Fruit fly (Drosophila melanogaster) whole organism, pupa: ENCODE data around the gene Acp95EF.

Experiments
- CG10348 ChIP-seq: fragments of 200-800 bp; sonication (Bioruptor generic); IDR thresholded peaks from 2 replicates; pipeline ENCODE4 v1.3.6; 2022; ENCODE audit warnings: missing biosample characterization, missing genetic modification characterization
- CG12605 ChIP-seq: fragments of 200-800 bp; sonication (Bioruptor generic); IDR thresholded peaks from 2 replicates; pipeline ENCODE4 v1.3.6; 2022; ENCODE audit warnings: missing biosample characterization, missing genetic modification characterization
- CG13204 ChIP-seq: fragments of 200-800 bp; sonication (Bioruptor generic); optimal IDR thresholded peaks from 2 replicates; lab custom pipeline; 2018; ENCODE audit warnings: missing biosample characterization, mild to moderate bottlenecking, missing genetic modification characterization, moderate library complexity
- CG14655 ChIP-seq: fragments of 200-800 bp; sonication (Bioruptor generic); optimal IDR thresholded peaks from 3 replicates; lab custom pipeline; 2017; ENCODE audit warnings: mild to moderate bottlenecking, missing biosample characterization, missing genetic modification reagents, missing genetic modification characterization
- CG17806 ChIP-seq: fragments of 200-800 bp; sonication (Bioruptor generic); optimal IDR thresholded peaks from 2 replicates; lab custom pipeline; 2018; ENCODE audit warnings: missing biosample characterization, mild to moderate bottlenecking, missing genetic modification characterization, moderate library complexity
- CG32121 ChIP-seq: fragments of 200-800 bp; sonication (Bioruptor generic); IDR thresholded peaks from 2 replicates; pipeline ENCODE4 v1.3.6; 2022; ENCODE audit warnings: missing biosample characterization, missing genetic modification characterization
- CG34367 ChIP-seq: fragments of 200-800 bp; sonication (Bioruptor generic); optimal IDR thresholded peaks from 2 replicates; lab custom pipeline; 2018; ENCODE audit warnings: missing biosample characterization, mild to moderate bottlenecking, missing genetic modification characterization
- CG8159 ChIP-seq: fragments of 200-800 bp; sonication (Bioruptor generic); optimal IDR thresholded peaks from 3 replicates; lab custom pipeline; 2018; ENCODE audit warnings: missing biosample characterization, mild to moderate bottlenecking, missing genetic modification characterization, moderate library complexity
- D1 ChIP-seq: fragments of 200-800 bp; sonication (Bioruptor generic); optimal IDR thresholded peaks from 2 replicates; lab custom pipeline; 2018; ENCODE audit warnings: missing biosample characterization, mild to moderate bottlenecking, missing genetic modification characterization, moderate library complexity
- Pif1A ChIP-seq: fragments of 200-800 bp; sonication (Bioruptor generic); optimal IDR thresholded peaks from 3 replicates; lab custom pipeline; 2016; ENCODE audit warnings: missing biosample characterization, missing genetic modification characterization
- Snoo ChIP-seq: fragments of 200-800 bp; sonication (Bioruptor generic); optimal IDR thresholded peaks from 3 replicates; lab custom pipeline; 2017; ENCODE audit warnings: missing biosample characterization, mild to moderate bottlenecking, missing genetic modification characterization, inconsistent platforms
- gl ChIP-seq: fragments of 200-800 bp; sonication (Bioruptor generic); optimal IDR thresholded peaks from 2 replicates; lab custom pipeline; 2018; ENCODE audit warnings: missing biosample characterization, mild to moderate bottlenecking, missing genetic modification characterization
- rn ChIP-seq: fragments of 200-800 bp; sonication (Bioruptor generic); IDR thresholded peaks from 2 replicates; pipeline ENCODE4 v1.3.6; 2022; ENCODE audit warnings: missing biosample characterization, missing genetic modification characterization

DNA sequence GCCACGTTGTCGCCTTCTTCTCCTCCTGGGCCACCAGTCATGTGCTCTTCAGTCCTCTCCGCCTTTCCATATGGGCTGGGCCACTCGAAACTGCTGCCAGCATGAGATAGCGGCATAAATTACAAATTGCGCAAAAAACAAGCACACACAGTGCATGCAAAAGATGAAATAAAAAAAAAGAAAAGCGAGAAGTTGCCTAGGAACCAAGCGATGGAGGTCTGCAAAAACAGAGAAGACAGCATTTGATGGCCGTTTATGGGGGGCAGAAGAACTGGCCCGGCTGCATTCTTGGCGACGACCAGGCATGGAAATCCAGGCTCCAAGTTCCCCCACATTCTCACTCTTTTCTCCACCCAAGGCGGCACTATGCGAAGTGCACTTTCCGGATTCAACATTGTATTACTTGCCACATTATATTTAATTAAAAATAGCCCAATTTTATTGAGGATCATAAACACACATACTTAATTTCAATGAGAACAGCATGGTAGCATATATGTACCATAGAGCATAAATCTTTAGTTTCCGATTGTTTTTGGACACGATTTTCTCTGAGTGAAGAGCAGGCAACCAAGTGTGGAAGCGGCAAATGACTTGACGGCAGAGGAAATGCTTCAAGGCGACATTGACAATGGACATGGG, 32.7 kb downstream of the Acp95EF start:
- TF ChIP-seq Snoo (tag; lab: Kevin White, UChicago) (no peak), CG34367 (tag; lab: Kevin White, UChicago) (peak; percentile 45), CG17806 (tag; lab: Kevin White, UChicago) (peak; percentile 73), CG32121 (GFP tag; lab: Robert Waterston, UW) (no peak), D1 (tag; lab: Kevin White, UChicago) (peak; percentile 44), CG14655 (GFP tag; lab: Kevin White, UChicago) (peak; percentile 87), rn (GFP tag; lab: Robert Waterston, UW) (no peak), CG8159 (tag; lab: Kevin White, UChicago) (peak; percentile 59), CG13204 (peak; percentile 45), CG12605 (no peak), gl (tag; lab: Kevin White, UChicago) (peak; percentile 9), Pif1A (GFP tag; lab: Kevin White, UChicago) (peak; percentile 69), CG10348 (GFP tag; lab: Robert Waterston, UW) (no peak)
